Worm (Caenorhabditis elegans): ENCODE results near the gene ZK792.4.

ce11 chrIV:11646908-11647307 is 34.9 kb downstream of the ZK792.4 start:
- TF ChIP-seq madf-6 (GFP tag; IDR thresholded peaks at IDR 0.05): no peak
- no peak for TF ChIP-seq Y79H2A.3 (GFP tag; conservative IDR thresholded peaks at IDR 0.05)
- no peak for TF ChIP-seq pha-4 (tag; optimal IDR thresholded peaks at IDR 0.05)
- no peak for TF ChIP-seq mes-4 (tag; optimal IDR thresholded peaks at IDR 0.05)

All from whole organism, young adult.